Worm (Caenorhabditis elegans): Measurements from ENCODE around the gene Y94A7B.11.

The Y94A7B.11 gene

ce11 chrV:17821805-17822204 lies 19.4 kb upstream of the Y94A7B.11 start, which contains the start of gene srh-300:
TSS of gene srh-300 (plus strand) at chrV:17822105.
- no peak for TF ChIP-seq R02D3.7 (tag; optimal IDR thresholded peaks at IDR 0.05)

- TF ChIP-seq zag-1 (tag; optimal IDR thresholded peaks at IDR 0.05) (no peak), pqm-1 (tag; optimal IDR thresholded peaks at IDR 0.05) (no peak), mdl-1 (tag; optimal IDR thresholded peaks at IDR 0.05) (no peak), aly-2 (tag; optimal IDR thresholded peaks at IDR 0.05) (no peak), elt-3 (tag; optimal IDR thresholded peaks at IDR 0.05) (no peak), ama-1 (optimal IDR thresholded peaks at IDR 0.05) (no peak), nhr-25 (tag; optimal IDR thresholded peaks at IDR 0.05) (no peak), nhr-12 (tag; optimal IDR thresholded peaks at IDR 0.05) (no peak), daf-12 (tag; optimal IDR thresholded peaks at IDR 0.05) (no peak), nhr-43 (tag; optimal IDR thresholded peaks at IDR 0.05; ENCODE audit: poor library complexity, severe bottlenecking) (no peak), mml-1 (tag; optimal IDR thresholded peaks at IDR 0.05) (no peak), ztf-4 (tag; optimal IDR thresholded peaks at IDR 0.05) (no peak), skn-1 (tag; optimal IDR thresholded peaks at IDR 0.05) (no peak)
Observed at ce11 chrV:17819704-17820103, 17.3 kb upstream of the Y94A7B.11 start.

- TF ChIP-seq nhr-28 (tag; optimal IDR thresholded peaks at IDR 0.05) (no peak), nhr-76 (tag; optimal IDR thresholded peaks at IDR 0.05) (no peak), nhr-25 (tag; optimal IDR thresholded peaks at IDR 0.05) (no peak), unc-62 (GFP tag; optimal IDR thresholded peaks at IDR 0.05) (no peak), pha-4 (tag; optimal IDR thresholded peaks at IDR 0.05) (no peak), aly-2 (tag; optimal IDR thresholded peaks at IDR 0.05) (no peak), eor-1 (tag; optimal IDR thresholded peaks at IDR 0.05) (no peak), elt-2 (tag; optimal IDR thresholded peaks at IDR 0.05) (no peak), nhr-43 (tag; optimal IDR thresholded peaks at IDR 0.05; ENCODE audit: poor library complexity, severe bottlenecking) (no peak), snpc-4 (tag; optimal IDR thresholded peaks at IDR 0.05) (no peak), unc-39 (tag; optimal IDR thresholded peaks at IDR 0.05) (no peak), lin-39 (tag; optimal IDR thresholded peaks at IDR 0.05) (no peak), hmg-11 (tag; optimal IDR thresholded peaks at IDR 0.05) (no peak), pqm-1 (tag; optimal IDR thresholded peaks at IDR 0.05) (no peak), fos-1 (tag; optimal IDR thresholded peaks at IDR 0.05) (no peak), lin-15B (tag; optimal IDR thresholded peaks at IDR 0.05) (no peak), fkh-10 (GFP tag; optimal IDR thresholded peaks at IDR 0.05) (no peak), tbx-2 (tag; optimal IDR thresholded peaks at IDR 0.05) (no peak)
Observed at ce11 chrV:17818567-17818966, 16.1 kb upstream of the Y94A7B.11 start, which contains the start of gene srh-298. TSS of gene srh-298 (plus strand) at chrV:17818867.

- TF ChIP-seq lsy-12 (tag; optimal IDR thresholded peaks at IDR 0.05) (no peak), fkh-2 (tag; optimal IDR thresholded peaks at IDR 0.05) (no peak), nhr-67 (tag; optimal IDR thresholded peaks at IDR 0.05) (no peak), ceh-82 (tag; optimal IDR thresholded peaks at IDR 0.05) (no peak), pha-4 (tag; optimal IDR thresholded peaks at IDR 0.05) (no peak), ztf-11 (tag; optimal IDR thresholded peaks at IDR 0.05) (no peak), nhr-76 (tag; optimal IDR thresholded peaks at IDR 0.05) (no peak), daf-12 (tag; optimal IDR thresholded peaks at IDR 0.05) (no peak), nhr-11 (tag; optimal IDR thresholded peaks at IDR 0.05) (no peak), fos-1 (tag; optimal IDR thresholded peaks at IDR 0.05) (no peak), pqm-1 (tag; optimal IDR thresholded peaks at IDR 0.05) (no peak), egl-5 (tag; optimal IDR thresholded peaks at IDR 0.05) (no peak), elt-3 (tag; optimal IDR thresholded peaks at IDR 0.05) (no peak), nhr-28 (tag; optimal IDR thresholded peaks at IDR 0.05) (no peak), nhr-25 (tag; optimal IDR thresholded peaks at IDR 0.05) (no peak), lin-15B (tag; optimal IDR thresholded peaks at IDR 0.05) (no peak)
Observed at ce11 chrV:17812127-17812526, 9.7 kb upstream of the Y94A7B.11 start.

- TF ChIP-seq ZK546.5 (tag; optimal IDR thresholded peaks at IDR 0.05): no peak
- no peak for TF ChIP-seq elt-1 (tag; optimal IDR thresholded peaks at IDR 0.05)
- no peak for TF ChIP-seq egl-27 (tag; optimal IDR thresholded peaks at IDR 0.05)
- no peak for TF ChIP-seq elt-2 (tag; optimal IDR thresholded peaks at IDR 0.05)
- TF ChIP-seq ama-1 (optimal IDR thresholded peaks at IDR 0.05): no peak
- no peak for TF ChIP-seq lin-39 (tag; optimal IDR thresholded peaks at IDR 0.05)
- no peak for TF ChIP-seq ceh-82 (tag; optimal IDR thresholded peaks at IDR 0.05)
- no peak for TF ChIP-seq unc-39 (tag; optimal IDR thresholded peaks at IDR 0.05)
- no peak for TF ChIP-seq eor-1 (tag; optimal IDR thresholded peaks at IDR 0.05)
- no peak for TF ChIP-seq fos-1 (tag; optimal IDR thresholded peaks at IDR 0.05)
- TF ChIP-seq nhr-23 (tag; optimal IDR thresholded peaks at IDR 0.05): no peak
- TF ChIP-seq lin-15B (tag; optimal IDR thresholded peaks at IDR 0.05): no peak
- no peak for TF ChIP-seq R02D3.7 (tag; optimal IDR thresholded peaks at IDR 0.05)
- no peak for TF ChIP-seq ceh-9 (tag; optimal IDR thresholded peaks at IDR 0.05)
- TF ChIP-seq ceh-16 (tag; optimal IDR thresholded peaks at IDR 0.05): no peak
- no peak for TF ChIP-seq hmg-11 (tag; optimal IDR thresholded peaks at IDR 0.05)
- TF ChIP-seq daf-12 (tag; optimal IDR thresholded peaks at IDR 0.05): no peak
- no peak for TF ChIP-seq ztf-4 (tag; optimal IDR thresholded peaks at IDR 0.05)
- no peak for TF ChIP-seq zag-1 (tag; optimal IDR thresholded peaks at IDR 0.05)
Observed at ce11 chrV:17810053-17810452, 7.6 kb upstream of the Y94A7B.11 start, which contains the start of gene srh-296. TSS of gene srh-296 (plus strand) at chrV:17810353.

Measured in whole organism, L3 larva.